Fruit fly (Drosophila melanogaster) whole organism, adult: ENCODE data around the gene Ctr1B.

Source experiments
- CG5204 ChIP-seq: fragments of 200-800 bp; sonication (Bioruptor generic); optimal IDR thresholded peaks from 2 replicates; lab custom pipeline; 2016; ENCODE audit warnings: missing biosample characterization, missing genetic modification characterization
- kay ChIP-seq: fragments of 200-800 bp; sonication (Bioruptor generic); peaks from one replicate; lab custom pipeline; 2016; ENCODE audit warnings: missing biosample characterization, missing genetic modification characterization, borderline replicate concordance
- pad ChIP-seq: fragments of 200-800 bp; sonication (Bioruptor generic); optimal IDR thresholded peaks from 3 replicates; lab custom pipeline; 2017; ENCODE audit warnings: missing biosample characterization, missing genetic modification characterization, mild to moderate bottlenecking, moderate library complexity, missing genetic modification reagents

DNA sequence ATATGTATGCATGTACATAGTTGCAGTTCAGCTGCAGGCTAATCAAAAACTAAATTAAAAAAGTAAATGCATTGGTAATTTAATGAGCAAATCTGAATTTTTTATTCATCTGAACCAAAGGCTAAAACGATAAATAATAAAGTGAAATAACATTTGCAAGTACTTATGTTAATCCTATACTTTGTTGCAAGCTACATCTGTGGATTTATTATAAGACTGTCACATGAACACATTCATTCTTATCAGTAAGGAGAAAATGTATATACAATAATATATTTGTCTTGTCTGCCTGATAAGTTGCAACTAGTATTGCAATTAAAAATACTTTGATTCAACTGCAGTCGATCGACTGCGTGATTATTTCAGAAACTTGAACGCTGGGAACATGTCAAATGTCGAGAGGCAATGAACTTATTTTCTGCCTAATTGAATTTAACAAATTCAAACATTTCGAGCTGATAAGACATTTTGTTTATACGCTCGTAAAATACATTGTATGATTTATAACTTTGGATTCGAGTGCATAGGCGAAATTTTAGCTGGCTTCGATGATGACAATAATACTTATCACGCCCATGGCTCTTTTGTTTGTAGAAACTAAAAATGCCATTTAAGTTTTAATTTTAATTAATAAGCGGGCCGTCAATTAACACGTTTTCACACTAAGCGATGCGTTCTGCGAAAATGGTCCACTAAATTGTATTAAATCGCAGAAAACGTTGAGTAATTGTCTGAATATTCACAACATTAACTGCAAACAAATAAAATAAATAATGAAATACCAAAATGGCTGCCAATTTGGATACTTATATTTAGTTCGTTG, 10.8 kb downstream of the Ctr1B start:
- TF ChIP-seq kay (GFP tag; lab: Kevin White, UChicago), result peak; percentile 86
- no peak for TF ChIP-seq pad
- TF ChIP-seq CG5204 (GFP tag; lab: Kevin White, UChicago), result no peak
